Fruit fly (Drosophila melanogaster) S2 (cell line): ENCODE data around the gene CG13998.

Experiments used
- CG8478 ChIP-seq: fragments of >200 bp; optimal IDR thresholded peaks from 2 replicates; lab custom pipeline; 2018
- CTCF ChIP-seq, 2 experiments: fragments of >200 bp; optimal IDR thresholded peaks; 2 replicates each; lab custom pipeline; 2018

dm6 chr2L:5986940-5987339 lies 30.3 kb upstream of the CG13998 start:
- TF ChIP-seq CG8478 (lab: Kevin White, UChicago) (no peak), CTCF (optimal IDR thresholded peaks at IDR 0.05; lab: Kevin White, UChicago) (no peak)
